Fruit fly (Drosophila melanogaster) whole organism, embryonic: ENCODE results near the gene alpha-Est1.

ENCODE experiments used
- CG10209 ChIP-seq: fragments of 200-800 bp; sonication (Bioruptor generic); optimal IDR thresholded peaks from 3 replicates; lab custom pipeline; 2017; ENCODE audit warnings: missing biosample characterization, mild to moderate bottlenecking, missing genetic modification characterization, missing genetic modification reagents
- CG10321 ChIP-seq: fragments of 200-800 bp; sonication (Bioruptor generic); IDR thresholded peaks from 2 replicates; pipeline ENCODE4 v1.3.6; 2022; ENCODE audit warnings: missing biosample characterization, missing genetic modification characterization
- CG12155 ChIP-seq: fragments of 200-800 bp; sonication (Bioruptor generic); optimal IDR thresholded peaks from 3 replicates; lab custom pipeline; 2016; ENCODE audit warnings: missing biosample characterization, missing genetic modification characterization
- CG12219 ChIP-seq: fragments of 200-800 bp; sonication (Bioruptor generic); optimal IDR thresholded peaks from 3 replicates; lab custom pipeline; 2018; ENCODE audit warnings: missing biosample characterization, mild to moderate bottlenecking, missing genetic modification characterization
- CG1233 ChIP-seq: fragments of 200-800 bp; sonication (Bioruptor generic); optimal IDR thresholded peaks from 4 replicates; lab custom pipeline; 2018; ENCODE audit warnings: missing biosample characterization, mild to moderate bottlenecking, missing genetic modification characterization
- CG12769 ChIP-seq: fragments of 200-800 bp; sonication (Bioruptor generic); optimal IDR thresholded peaks from 2 replicates; lab custom pipeline; 2019; ENCODE audit warnings: missing biosample characterization, mild to moderate bottlenecking, missing genetic modification characterization, moderate library complexity
- CG14710 ChIP-seq: fragments of 200-800 bp; sonication (Bioruptor generic); optimal IDR thresholded peaks from 3 replicates; lab custom pipeline; 2019; ENCODE audit warnings: missing biosample characterization, mild to moderate bottlenecking, missing genetic modification characterization, moderate library complexity
- CG1603 ChIP-seq: fragments of 200-800 bp; sonication (Bioruptor generic); optimal IDR thresholded peaks from 2 replicates; lab custom pipeline; 2019; ENCODE audit warnings: missing biosample characterization, mild to moderate bottlenecking, missing genetic modification characterization, moderate library complexity
- CG1832 ChIP-seq: fragments of 200-800 bp; sonication (Bioruptor generic); optimal IDR thresholded peaks from 2 replicates; lab custom pipeline; 2017; ENCODE audit warnings: missing biosample characterization, mild to moderate bottlenecking, missing genetic modification characterization, inconsistent platforms
- CG18764 ChIP-seq: fragments of 200-800 bp; sonication (Bioruptor generic); optimal IDR thresholded peaks from 3 replicates; lab custom pipeline; 2016; ENCODE audit warnings: missing biosample characterization, missing genetic modification characterization
- CG2889 ChIP-seq: fragments of 200-800 bp; sonication (Bioruptor generic); IDR thresholded peaks from 3 replicates; pipeline ENCODE4 v1.3.6; 2022; ENCODE audit warnings: missing biosample characterization, missing genetic modification characterization
- CG30431 ChIP-seq: fragments of 200-800 bp; sonication (Bioruptor generic); optimal IDR thresholded peaks from 2 replicates; lab custom pipeline; 2017; ENCODE audit warnings: missing biosample characterization, missing genetic modification characterization
- CG31365 ChIP-seq: fragments of 200-800 bp; sonication (Bioruptor generic); optimal IDR thresholded peaks from 2 replicates; lab custom pipeline; 2018; ENCODE audit warnings: missing biosample characterization, mild to moderate bottlenecking, missing genetic modification characterization
- CG31441 ChIP-seq: fragments of 200-800 bp; sonication (Bioruptor generic); IDR thresholded peaks from 2 replicates; pipeline ENCODE4 v1.3.6; 2022; ENCODE audit warnings: missing biosample characterization, missing genetic modification characterization
- CG6272 ChIP-seq: fragments of 200-800 bp; sonication (Bioruptor generic); IDR thresholded peaks from 2 replicates; pipeline ENCODE4 v1.3.6; 2022; ENCODE audit warnings: missing biosample characterization, missing genetic modification characterization
- CG6683 ChIP-seq: fragments of 200-800 bp; sonication (Bioruptor generic); optimal IDR thresholded peaks from 2 replicates; lab custom pipeline; 2017; ENCODE audit warnings: missing biosample characterization, mild to moderate bottlenecking, missing genetic modification characterization, missing genetic modification reagents
- CG7372 ChIP-seq: fragments of 200-800 bp; sonication (Bioruptor generic); IDR thresholded peaks from 2 replicates; pipeline ENCODE4 v1.3.6; 2022; ENCODE audit warnings: missing biosample characterization, missing genetic modification characterization
- CG7928 ChIP-seq: fragments of 200-800 bp; sonication (Bioruptor generic); optimal IDR thresholded peaks from 2 replicates; lab custom pipeline; 2017; ENCODE audit warnings: missing biosample characterization, mild to moderate bottlenecking, missing genetic modification characterization
- CG9609 ChIP-seq: fragments of 200-800 bp; sonication (Bioruptor generic); optimal IDR thresholded peaks from 3 replicates; lab custom pipeline; 2016; ENCODE audit warnings: missing biosample characterization, missing genetic modification characterization
- Dad ChIP-seq: fragments of 200-800 bp; sonication (Bioruptor generic); optimal IDR thresholded peaks from 3 replicates; lab custom pipeline; 2016; ENCODE audit warnings: missing biosample characterization, missing genetic modification characterization
- Dbx ChIP-seq: fragments of 200-800 bp; sonication (Bioruptor generic); IDR thresholded peaks from 3 replicates; pipeline ENCODE4 v1.3.6; 2022; ENCODE audit warnings: missing biosample characterization, missing genetic modification characterization
- E2f1 ChIP-seq: fragments of 200-800 bp; sonication (Bioruptor generic); IDR thresholded peaks from 2 replicates; pipeline ENCODE4 v1.3.6; 2022; ENCODE audit warnings: missing biosample characterization, missing genetic modification characterization
- E2f2 ChIP-seq: fragments of 200-800 bp; sonication (Bioruptor generic); IDR thresholded peaks from 2 replicates; pipeline ENCODE4 v1.3.6; 2022; ENCODE audit warnings: missing biosample characterization, missing genetic modification characterization
- ERR ChIP-seq: fragments of 200-800 bp; sonication (Bioruptor generic); optimal IDR thresholded peaks from 2 replicates; lab custom pipeline; 2016; ENCODE audit warnings: missing biosample characterization, missing genetic modification characterization
- Fer1 ChIP-seq: fragments of 200-800 bp; sonication (Bioruptor generic); optimal IDR thresholded peaks from 2 replicates; lab custom pipeline; 2017; ENCODE audit warnings: missing biosample characterization, mild to moderate bottlenecking, missing genetic modification characterization
- H15 ChIP-seq: fragments of 200-800 bp; sonication (Bioruptor generic); IDR thresholded peaks from 3 replicates; pipeline ENCODE4 v1.3.6; 2022; ENCODE audit warnings: missing biosample characterization, missing genetic modification characterization
- Hmr ChIP-seq: fragments of 200-800 bp; sonication (Bioruptor generic); optimal IDR thresholded peaks from 3 replicates; lab custom pipeline; 2017; ENCODE audit warnings: mild to moderate bottlenecking, missing biosample characterization, missing genetic modification reagents, missing genetic modification characterization
- MBD-R2 ChIP-seq: fragments of 200-800 bp; sonication (Bioruptor generic); IDR thresholded peaks from 2 replicates; pipeline ENCODE4 v1.3.6; 2022; ENCODE audit warnings: missing biosample characterization, missing genetic modification characterization
- Oaz ChIP-seq: fragments of 200-800 bp; sonication (Bioruptor generic); IDR thresholded peaks from 2 replicates; pipeline ENCODE4 v1.3.6; 2022; ENCODE audit warnings: missing biosample characterization, missing genetic modification characterization
- Pdp1 ChIP-seq, 2 experiments: fragments of 200-800 bp; sonication (Bioruptor generic); optimal IDR thresholded peaks; 3 replicates each; lab custom pipeline; 2016; ENCODE audit warnings: missing biosample characterization in 2 of 2, missing genetic modification characterization in 2 of 2, mild to moderate bottlenecking in 1 of 2, moderate library complexity in 1 of 2
- Side ChIP-seq: fragments of 200-800 bp; sonication (Bioruptor generic); optimal IDR thresholded peaks from 2 replicates; lab custom pipeline; 2016; ENCODE audit warnings: missing biosample characterization, missing genetic modification characterization
- Sox100B ChIP-seq: fragments of 200-800 bp; sonication (Bioruptor generic); optimal IDR thresholded peaks from 3 replicates; lab custom pipeline; 2018; ENCODE audit warnings: missing biosample characterization, mild to moderate bottlenecking, missing genetic modification characterization
- Tbp ChIP-seq: fragments of >200 bp; optimal IDR thresholded peaks from 2 replicates; lab custom pipeline; 2018; ENCODE audit warnings: missing biosample characterization, missing genetic modification characterization
- ase ChIP-seq: fragments of 200-800 bp; sonication (Bioruptor generic); IDR thresholded peaks from 3 replicates; pipeline ENCODE4 v1.3.6; 2022; ENCODE audit warnings: missing biosample characterization, missing genetic modification characterization
- chif ChIP-seq, 2 experiments: fragments of 200-800 bp; sonication (Bioruptor generic); optimal IDR thresholded peaks; 3 replicates each; lab custom pipeline; 2016; ENCODE audit warnings: missing biosample characterization in 2 of 2, missing genetic modification characterization in 2 of 2
- crol ChIP-seq: fragments of 200-800 bp; sonication (Bioruptor generic); IDR thresholded peaks from 2 replicates; pipeline ENCODE4 v1.3.6; 2022; ENCODE audit warnings: missing biosample characterization, missing genetic modification characterization
- cwo ChIP-seq: fragments of 200-800 bp; sonication (Bioruptor generic); optimal IDR thresholded peaks from 3 replicates; lab custom pipeline; 2017; ENCODE audit warnings: missing biosample characterization, missing genetic modification characterization, mild to moderate bottlenecking, moderate library complexity, missing genetic modification reagents
- dan ChIP-seq: fragments of 200-800 bp; sonication (Bioruptor generic); IDR thresholded peaks from 2 replicates; pipeline ENCODE4 v1.3.6; 2022; ENCODE audit warnings: missing biosample characterization, missing genetic modification characterization
- danr ChIP-seq: fragments of 200-800 bp; sonication (Bioruptor generic); IDR thresholded peaks from 2 replicates; pipeline ENCODE4 v1.3.6; 2022; ENCODE audit warnings: missing biosample characterization, missing genetic modification characterization
- en ChIP-seq: fragments of 200-800 bp; sonication (Bioruptor generic); optimal IDR thresholded peaks from 2 replicates; lab custom pipeline; 2016; ENCODE audit warnings: missing biosample characterization, missing genetic modification characterization
- eve ChIP-seq, 2 experiments: fragments of >200 bp; optimal IDR thresholded peaks; 2 replicates each; lab custom pipeline; 2017; ENCODE audit warnings: missing biosample characterization in 2 of 2, missing genetic modification characterization in 2 of 2
- fd96Cb ChIP-seq: fragments of 200-800 bp; sonication (Bioruptor generic); optimal IDR thresholded peaks from 2 replicates; lab custom pipeline; 2018; ENCODE audit warnings: missing biosample characterization, mild to moderate bottlenecking, missing genetic modification characterization, moderate library complexity
- insv ChIP-seq, 2 experiments: fragments of 200-800 bp; sonication (Bioruptor generic); optimal IDR thresholded peaks; 3 replicates each; lab custom pipeline; 2016 to 2018; ENCODE audit warnings: missing biosample characterization in 2 of 2, missing genetic modification characterization in 2 of 2
- nerfin-2 ChIP-seq: fragments of 200-800 bp; sonication (Bioruptor generic); IDR thresholded peaks from 2 replicates; pipeline ENCODE4 v1.3.6; 2022; ENCODE audit warnings: missing biosample characterization, missing genetic modification characterization; ENCODE audit not compliant: partially characterized antibody
- pita ChIP-seq: fragments of 200-800 bp; sonication (Bioruptor generic); optimal IDR thresholded peaks from 2 replicates; lab custom pipeline; 2017; ENCODE audit warnings: missing biosample characterization, mild to moderate bottlenecking, missing genetic modification characterization
- ranshi ChIP-seq: fragments of 200-800 bp; sonication (Bioruptor generic); IDR thresholded peaks from 2 replicates; pipeline ENCODE4 v1.3.6; 2022; ENCODE audit warnings: missing biosample characterization, missing genetic modification characterization
- ro ChIP-seq: fragments of 200-800 bp; sonication (Bioruptor generic); IDR thresholded peaks from 2 replicates; pipeline ENCODE4 v1.3.6; 2022; ENCODE audit warnings: missing biosample characterization, missing genetic modification characterization
- sd ChIP-seq: fragments of 200-800 bp; sonication (Bioruptor generic); optimal IDR thresholded peaks from 3 replicates; lab custom pipeline; 2018; ENCODE audit warnings: missing biosample characterization, mild to moderate bottlenecking, missing genetic modification characterization, moderate library complexity
- seq ChIP-seq: fragments of 200-800 bp; sonication (Bioruptor generic); IDR thresholded peaks from 2 replicates; pipeline ENCODE4 v1.3.6; 2022; ENCODE audit warnings: missing biosample characterization, missing genetic modification characterization
- sima ChIP-seq: fragments of 200-800 bp; sonication (Bioruptor generic); optimal IDR thresholded peaks from 2 replicates; lab custom pipeline; 2016; ENCODE audit warnings: missing biosample characterization, missing genetic modification characterization
- ssp ChIP-seq: fragments of 200-800 bp; sonication (Bioruptor generic); IDR thresholded peaks from 2 replicates; pipeline ENCODE4 v1.3.6; 2022; ENCODE audit warnings: missing biosample characterization, missing genetic modification characterization
- tio ChIP-seq: fragments of 200-800 bp; sonication (Bioruptor generic); optimal IDR thresholded peaks from 2 replicates; lab custom pipeline; 2017; ENCODE audit warnings: missing biosample characterization, missing genetic modification characterization, inconsistent platforms

The alpha-Est1 gene

dm6 chr3R:7500513-7500912 is 48.4 kb downstream of the alpha-Est1 start (continued):
- no peak for TF ChIP-seq CG30431
- TF ChIP-seq cwo (GFP tag; lab: Kevin White, UChicago), result peak; percentile 6
- TF ChIP-seq MBD-R2 (GFP tag; lab: Robert Waterston, UW), result no peak
- TF ChIP-seq CG12769 (tag; lab: Kevin White, UChicago), result peak; percentile 53
- TF ChIP-seq crol, result no peak
- 0 out of 3 replicates have a peak, but pooled peaks have one; percentile 44 for TF ChIP-seq CG2889 (GFP tag; lab: Robert Waterston, UW)
- 0 out of 2 replicates have a peak, but pooled peaks have one; percentile 12 for TF ChIP-seq CG6272 (GFP tag; lab: Robert Waterston, UW)
- no peak for TF ChIP-seq E2f1 (GFP tag; lab: Robert Waterston, UW)
- TF ChIP-seq ranshi (GFP tag; lab: Robert Waterston, UW), result 0 out of 2 replicates have a peak, but pooled peaks have one; percentile 14
- TF ChIP-seq E2f2 (GFP tag; lab: Robert Waterston, UW), result no peak
- no peak for TF ChIP-seq danr (GFP tag; lab: Robert Waterston, UW)
- no peak for TF ChIP-seq Side
- no peak for TF ChIP-seq Dad (GFP tag; lab: Kevin White, UChicago)
- TF ChIP-seq CG12219 (GFP tag; lab: Kevin White, UChicago), result no peak
- TF ChIP-seq Dbx (GFP tag; lab: Robert Waterston, UW), result peak; percentile 22; the same call in 1 of the 3 replicates
- no peak for TF ChIP-seq insv (GFP tag; optimal IDR thresholded peaks at IDR 0.05; lab: Kevin White, UChicago)
- peak; percentile 75 for TF ChIP-seq CG7372 (GFP tag; lab: Robert Waterston, UW)
- TF ChIP-seq H15 (GFP tag; lab: Robert Waterston, UW), result peak; percentile 25; the same call in 1 of the 3 replicates
- TF ChIP-seq nerfin-2 (GFP tag; lab: Robert Waterston, UW), result no peak
- no peak for TF ChIP-seq CG10321 (GFP tag; lab: Robert Waterston, UW)
- TF ChIP-seq Pdp1 (GFP tag; optimal IDR thresholded peaks at IDR 0.05; lab: Kevin White, UChicago), result peak in 1 of 2 experiments; percentile 9
- TF ChIP-seq eve (GFP tag; optimal IDR thresholded peaks at IDR 0.05; lab: Kevin White, UChicago), result peak in 1 of 2 experiments; percentile 21
- no peak for TF ChIP-seq ssp (GFP tag; lab: Robert Waterston, UW)
- TF ChIP-seq Sox100B, result no peak
- TF ChIP-seq ase (GFP tag; lab: Robert Waterston, UW), result no peak
- no peak for TF ChIP-seq CG10209 (GFP tag; lab: Kevin White, UChicago)
- TF ChIP-seq Tbp (GFP tag; lab: Kevin White, UChicago), result no peak
- TF ChIP-seq sd (tag; lab: Kevin White, UChicago), result peak; percentile 82
- no peak for TF ChIP-seq CG31441 (GFP tag; lab: Robert Waterston, UW)
- TF ChIP-seq pita (GFP tag; lab: Kevin White, UChicago), result no peak
- TF ChIP-seq CG1832 (GFP tag; lab: Kevin White, UChicago), result no peak
- TF ChIP-seq en (GFP tag; lab: Kevin White, UChicago), result no peak
- TF ChIP-seq ERR, result no peak
- no peak for TF ChIP-seq ro (GFP tag; lab: Robert Waterston, UW)
- TF ChIP-seq sima (GFP tag; lab: Kevin White, UChicago), result no peak
- TF ChIP-seq Fer1, result no peak
- TF ChIP-seq chif (GFP tag; optimal IDR thresholded peaks at IDR 0.05; lab: Kevin White, UChicago), result no peak
- TF ChIP-seq tio (GFP tag; lab: Kevin White, UChicago), result no peak
- no peak for TF ChIP-seq fd96Cb
- no peak for TF ChIP-seq dan (GFP tag; lab: Robert Waterston, UW)
- peak; percentile 42 for TF ChIP-seq CG12155 (GFP tag; lab: Kevin White, UChicago)
- no peak for TF ChIP-seq CG9609 (GFP tag; lab: Kevin White, UChicago)
- no peak for TF ChIP-seq seq (GFP tag; lab: Robert Waterston, UW)
- no peak for TF ChIP-seq Oaz (GFP tag; lab: Robert Waterston, UW)
- no peak for TF ChIP-seq CG14710 (tag; lab: Kevin White, UChicago)
- TF ChIP-seq CG6683 (GFP tag; lab: Kevin White, UChicago), result no peak
- TF ChIP-seq Hmr (GFP tag; lab: Kevin White, UChicago), result peak; percentile 37
- no peak for TF ChIP-seq CG7928 (GFP tag; lab: Kevin White, UChicago)
- no peak for TF ChIP-seq CG1233 (GFP tag; lab: Kevin White, UChicago)
- TF ChIP-seq CG18764 (GFP tag; lab: Kevin White, UChicago), result no peak
- TF ChIP-seq CG1603 (tag; lab: Kevin White, UChicago), result no peak
- no peak for TF ChIP-seq CG31365 (tag; lab: Kevin White, UChicago)
